Fruit fly (Drosophila melanogaster) whole organism, embryonic: ENCODE data around the gene Bsg.
A peak's percentile ranks its signal among the peaks of the same experiment; 100 is the strongest.

ENCODE experiments used
- Asciz ChIP-seq: fragments of 200-800 bp; sonication (Bioruptor generic); optimal IDR thresholded peaks from 2 replicates; lab custom pipeline; 2017; ENCODE audit warnings: missing biosample characterization, mild to moderate bottlenecking, missing genetic modification characterization, missing genetic modification reagents
- CG15269 ChIP-seq: fragments of 200-800 bp; sonication (Bioruptor generic); optimal IDR thresholded peaks from 2 replicates; lab custom pipeline; 2018; ENCODE audit warnings: missing biosample characterization, mild to moderate bottlenecking, missing genetic modification characterization, moderate library complexity
- CG16779 ChIP-seq: fragments of 200-800 bp; sonication (Bioruptor generic); IDR thresholded peaks from 2 replicates; pipeline ENCODE4 v1.3.6; 2022; ENCODE audit warnings: missing biosample characterization, missing genetic modification characterization
- CG16863 ChIP-seq: fragments of 200-800 bp; sonication (Bioruptor generic); optimal IDR thresholded peaks from 3 replicates; lab custom pipeline; 2016; ENCODE audit warnings: missing biosample characterization, missing genetic modification characterization
- CG2129 ChIP-seq: fragments of 200-800 bp; sonication (Bioruptor generic); IDR thresholded peaks from 2 replicates; pipeline ENCODE4 v1.3.6; 2022; ENCODE audit warnings: missing biosample characterization, missing genetic modification characterization; ENCODE audit not compliant: partially characterized antibody
- CG8478 ChIP-seq: fragments of >200 bp; optimal IDR thresholded peaks from 2 replicates; lab custom pipeline; 2018
- CTCF ChIP-seq: fragments of 200-800 bp; sonication (Bioruptor generic); optimal IDR thresholded peaks from 2 replicates; lab custom pipeline; 2017; ENCODE audit warnings: missing biosample characterization, mild to moderate bottlenecking, missing genetic modification characterization, moderate library complexity
- Gug ChIP-seq: fragments of 200-800 bp; sonication (Bioruptor generic); IDR thresholded peaks from 4 replicates; pipeline ENCODE4 v1.3.6; 2022; ENCODE audit warnings: missing biosample characterization, missing genetic modification characterization
- Meics ChIP-seq: fragments of 200-800 bp; sonication (Bioruptor generic); optimal IDR thresholded peaks from 2 replicates; lab custom pipeline; 2017; ENCODE audit warnings: missing biosample characterization, mild to moderate bottlenecking, missing genetic modification characterization
- NC2α ChIP-seq: fragments of 200-800 bp; sonication (Bioruptor generic); optimal IDR thresholded peaks from 2 replicates; lab custom pipeline; 2016; ENCODE audit warnings: missing biosample characterization, missing genetic modification characterization
- crol ChIP-seq: fragments of 200-800 bp; sonication (Bioruptor generic); IDR thresholded peaks from 2 replicates; pipeline ENCODE4 v1.3.6; 2022; ENCODE audit warnings: missing biosample characterization, missing genetic modification characterization
- jing ChIP-seq: fragments of 200-800 bp; sonication (Bioruptor generic); optimal IDR thresholded peaks from 2 replicates; lab custom pipeline; 2018; ENCODE audit warnings: missing biosample characterization, mild to moderate bottlenecking, missing genetic modification characterization
- salm ChIP-seq: fragments of 200-800 bp; sonication (Bioruptor generic); optimal IDR thresholded peaks from 2 replicates; lab custom pipeline; 2018; ENCODE audit warnings: missing biosample characterization, mild to moderate bottlenecking, missing genetic modification characterization
- toy ChIP-seq: fragments of 200-800 bp; sonication (Bioruptor generic); IDR thresholded peaks from 2 replicates; pipeline ENCODE4 v1.3.6; 2022; ENCODE audit warnings: missing biosample characterization, missing genetic modification characterization

DNA sequence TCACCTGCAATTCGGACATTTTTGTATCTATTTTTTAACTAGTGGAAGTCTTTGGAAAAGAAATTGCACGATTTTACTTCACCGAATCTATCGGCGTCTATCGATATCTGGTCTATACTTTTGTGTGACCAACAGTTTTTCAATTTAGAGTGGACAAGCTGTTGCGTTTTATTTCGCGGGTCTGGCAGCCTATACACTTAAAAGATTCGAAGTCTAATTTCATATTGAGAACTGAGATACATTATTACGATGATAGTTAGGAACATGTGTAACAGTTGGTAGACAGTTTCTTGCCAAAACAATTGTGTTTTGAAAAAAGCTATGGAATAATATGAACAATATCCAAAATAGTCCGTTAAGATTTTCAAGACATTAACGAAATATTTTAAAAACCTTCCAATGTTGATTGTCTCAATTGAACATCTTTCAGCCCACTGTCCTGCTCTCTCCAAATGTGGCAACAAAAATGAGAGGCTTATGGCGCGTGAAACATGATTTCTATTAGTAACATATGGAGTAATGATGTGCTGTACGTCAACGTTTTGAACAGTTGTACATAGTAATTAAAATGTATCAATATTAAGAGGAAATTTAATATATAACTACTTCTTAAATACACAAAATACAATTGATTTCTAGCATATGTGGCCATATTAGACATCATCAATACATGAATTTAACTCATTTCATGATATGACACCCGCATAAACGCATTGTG is 79.2 kb downstream of the Bsg start, which contains the start of gene Acbp1:
- peak; percentile 97 for TF ChIP-seq Meics (GFP tag; lab: Kevin White, UChicago)
- peak; percentile 52 for TF ChIP-seq toy (GFP tag; lab: Robert Waterston, UW)
- peak; percentile 25 for TF ChIP-seq CG2129
- peak; percentile 97 for TF ChIP-seq Asciz (GFP tag; lab: Kevin White, UChicago)
- TF ChIP-seq CG16779 (GFP tag; lab: Robert Waterston, UW) = peak; percentile 82
- peak; percentile 83 for TF ChIP-seq jing (GFP tag; lab: Kevin White, UChicago)
- TF ChIP-seq salm = peak; percentile 97
- TF ChIP-seq Gug (GFP tag; lab: Robert Waterston, UW) = peak; percentile 84
- TF ChIP-seq crol (GFP tag; lab: Robert Waterston, UW) = no peak
- no peak for TF ChIP-seq CG8478 (lab: Kevin White, UChicago)
- TF ChIP-seq CTCF (GFP tag; lab: Kevin White, UChicago) = peak; percentile 65
- TF ChIP-seq CG15269 (tag; lab: Kevin White, UChicago) = peak; percentile 97
- TF ChIP-seq NC2α = peak; percentile 87
- TF ChIP-seq CG16863 (GFP tag; lab: Kevin White, UChicago) = peak; percentile 95
